Fruit fly (Drosophila melanogaster): Measurements from ENCODE around the gene CG42544.

DNA sequence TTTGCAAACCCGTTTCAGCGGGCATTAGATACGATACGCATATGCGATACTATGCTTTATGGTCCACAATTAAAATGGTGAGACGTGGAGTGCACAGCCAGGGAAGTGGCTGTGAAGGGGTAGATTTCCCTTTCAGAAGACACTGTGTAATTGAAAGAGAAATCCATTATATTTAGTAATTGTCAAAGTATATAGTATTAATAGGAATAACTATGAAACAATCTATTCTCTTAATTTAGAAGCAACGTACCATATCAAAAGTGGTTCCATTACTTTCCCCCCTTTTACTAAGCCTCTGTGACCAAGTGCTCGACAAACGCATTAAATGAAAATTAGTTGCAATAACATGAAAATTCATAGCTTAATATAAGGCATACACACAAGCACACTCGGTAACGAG, 26.3 kb downstream of the CG42544 start:
- no peak for TF ChIP-seq psq (optimal IDR thresholded peaks at IDR 0.05)
- TF ChIP-seq CG8478 (optimal IDR thresholded peaks at IDR 0.05), result no peak

All from whole organism.